Worm (Caenorhabditis elegans): ENCODE measurements around the gene srh-274.

The srh-274 gene

DNA sequence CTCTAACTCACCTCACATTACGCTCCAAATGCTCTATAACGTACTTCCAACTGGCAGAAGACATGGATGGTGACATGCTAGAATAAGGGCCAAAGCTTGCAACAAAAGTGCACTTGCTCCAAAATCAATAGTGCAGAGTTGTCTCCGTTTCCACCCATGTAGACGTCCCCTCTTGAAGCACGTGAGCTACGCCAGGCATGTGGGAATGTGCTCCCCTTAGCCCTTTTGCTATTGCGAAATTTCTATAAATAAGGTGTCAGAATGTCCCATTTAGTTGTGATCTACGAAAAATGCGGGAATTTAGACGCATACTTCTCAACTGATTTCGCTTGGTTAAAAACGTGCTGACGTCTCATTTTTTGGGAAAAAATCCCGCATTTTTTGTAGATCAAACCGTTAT is 32.6 kb upstream of the srh-274 start:
- TF ChIP-seq isw-1 (GFP tag; IDR thresholded peaks at IDR 0.05) (peak; percentile 19; the same call in 1 of the 2 replicates), lin-35 (GFP tag; optimal IDR thresholded peaks at IDR 0.05) (peak in 1 of 2 experiments; percentile 2), zip-4 (GFP tag; optimal IDR thresholded peaks at IDR 0.05) (peak; percentile 48), nhr-19 (GFP tag; conservative IDR thresholded peaks at IDR 0.05) (no peak), fkh-8 (tag; optimal IDR thresholded peaks at IDR 0.05) (peak; percentile 52), nhr-77 (tag; optimal IDR thresholded peaks at IDR 0.05) (no peak), unc-86 (tag; optimal IDR thresholded peaks at IDR 0.05) (peak; percentile 21), unc-130 (tag; optimal IDR thresholded peaks at IDR 0.05) (no peak), ceh-82 (tag; optimal IDR thresholded peaks at IDR 0.05) (peak in 2 of 3 experiments; percentile 19 to 45), lin-13 (GFP tag; optimal IDR thresholded peaks at IDR 0.05) (no peak), dpl-1 (GFP tag; optimal IDR thresholded peaks at IDR 0.05) (peak in 1 of 3 experiments; percentile 17), lin-14 (GFP tag; optimal IDR thresholded peaks at IDR 0.05) (peak; percentile 56)

DNA sequence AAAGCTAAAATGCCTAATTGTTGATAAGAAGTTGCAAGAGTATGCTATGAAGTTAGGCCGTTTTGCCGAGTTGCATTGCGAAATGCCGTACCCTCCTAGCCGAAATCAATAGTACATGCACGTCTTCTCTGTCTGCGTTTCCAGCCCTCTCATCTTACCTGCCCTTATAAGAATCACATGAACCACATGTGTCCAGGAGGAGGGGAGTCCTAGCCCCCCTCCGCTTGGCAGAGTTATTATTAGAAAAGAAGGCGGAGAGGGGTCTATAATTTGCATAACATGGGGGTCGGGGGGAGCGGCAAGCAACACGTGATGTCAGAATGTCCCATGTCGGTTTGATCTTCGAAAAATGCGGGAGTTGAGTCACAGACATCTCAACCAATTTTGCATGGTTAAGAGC is 29.9 kb upstream of the srh-274 start:
- peak; percentile 9 for TF ChIP-seq fkh-8 (tag; optimal IDR thresholded peaks at IDR 0.05)
- peak in 1 of 3 experiments; percentile 5 for TF ChIP-seq ceh-82 (tag; optimal IDR thresholded peaks at IDR 0.05)
- no peak for TF ChIP-seq fos-1 (tag; optimal IDR thresholded peaks at IDR 0.05)
- no peak for TF ChIP-seq ceh-90 (tag; optimal IDR thresholded peaks at IDR 0.05)
- no peak for TF ChIP-seq ces-1 (GFP tag; optimal IDR thresholded peaks at IDR 0.05)
- TF ChIP-seq nhr-12 (tag; optimal IDR thresholded peaks at IDR 0.05): no peak
- TF ChIP-seq lin-14 (GFP tag; optimal IDR thresholded peaks at IDR 0.05): peak; percentile 31
- TF ChIP-seq nhr-47 (tag; optimal IDR thresholded peaks at IDR 0.05): no peak
- TF ChIP-seq fkh-10 (GFP tag; optimal IDR thresholded peaks at IDR 0.05): no peak
- TF ChIP-seq efl-1 (optimal IDR thresholded peaks at IDR 0.05): no peak
- peak in 1 of 2 experiments; percentile 59 for TF ChIP-seq efl-1 (GFP tag; optimal IDR thresholded peaks at IDR 0.05 in 1 of 2)
- no peak for TF ChIP-seq fkh-4 (tag; optimal IDR thresholded peaks at IDR 0.05; ENCODE audit: borderline replicate concordance)
- no peak for TF ChIP-seq hlh-4 (tag; optimal IDR thresholded peaks at IDR 0.05)

DNA sequence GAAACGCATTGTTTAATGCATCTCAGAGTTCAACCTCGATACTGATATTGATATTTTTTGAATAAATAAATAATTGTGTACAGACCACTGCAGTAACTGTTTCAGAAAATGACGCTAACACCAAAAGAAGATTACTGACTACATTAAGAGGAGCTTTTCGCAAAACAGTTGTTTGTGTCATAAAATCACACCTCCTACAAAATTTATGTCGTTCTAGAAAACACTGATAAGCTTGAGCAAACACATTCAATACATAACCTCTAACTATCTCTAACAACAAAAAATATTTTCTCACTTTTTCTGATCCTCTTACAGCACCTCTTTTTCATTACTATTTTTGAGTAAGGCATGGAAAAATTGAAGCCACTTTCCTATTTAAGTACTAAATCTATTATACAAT is 28.3 kb upstream of the srh-274 start, which contains the start of gene fbxc-7:
Gene fbxc-7, plus strand, starts transcription at position 301 of the 400 bp plus-strand sequence.
- TF ChIP-seq elt-2 (tag; optimal IDR thresholded peaks at IDR 0.05): peak; percentile 15

DNA sequence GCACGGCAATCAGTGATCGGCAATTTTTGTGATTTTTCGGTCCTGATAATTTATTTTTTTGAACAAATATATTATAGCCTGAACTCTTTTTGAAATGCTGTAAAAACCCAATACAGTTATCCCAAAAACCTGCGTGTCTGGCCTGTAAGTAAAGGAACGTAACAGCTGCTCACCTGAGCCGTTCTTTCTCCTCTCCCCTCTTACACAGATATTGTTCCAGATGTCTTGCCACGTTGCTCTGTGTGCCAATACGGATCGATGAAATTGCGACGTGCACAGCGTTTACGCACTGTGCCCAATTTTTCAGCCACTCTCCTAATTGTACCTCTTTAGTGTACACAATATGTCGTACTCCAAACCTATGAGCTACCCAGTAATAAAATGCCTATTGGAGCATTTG is 24.3 kb upstream of the srh-274 start, which contains the start of gene sdz-4:
Gene sdz-4, plus strand, starts transcription at position 301 of the 400 bp plus-strand sequence.
- no peak for TF ChIP-seq elt-3 (tag; optimal IDR thresholded peaks at IDR 0.05)
- TF ChIP-seq ztf-11 (tag; optimal IDR thresholded peaks at IDR 0.05): no peak
- TF ChIP-seq egl-13 (tag; optimal IDR thresholded peaks at IDR 0.05): no peak
- TF ChIP-seq elt-2 (tag; optimal IDR thresholded peaks at IDR 0.05): no peak
- TF ChIP-seq dsc-1 (tag; optimal IDR thresholded peaks at IDR 0.05): no peak
- TF ChIP-seq unc-86 (tag; optimal IDR thresholded peaks at IDR 0.05): no peak
- TF ChIP-seq ceh-63 (GFP tag; optimal IDR thresholded peaks at IDR 0.05): no peak
- no peak for TF ChIP-seq lir-3 (tag; optimal IDR thresholded peaks at IDR 0.05; ENCODE audit: poor library complexity)
- TF ChIP-seq nhr-76 (tag; optimal IDR thresholded peaks at IDR 0.05): no peak
- TF ChIP-seq xbp-1 (tag; optimal IDR thresholded peaks at IDR 0.05): no peak
- TF ChIP-seq Y116A8C.19 (tag; optimal IDR thresholded peaks at IDR 0.05; ENCODE audit: borderline replicate concordance): no peak
- no peak for TF ChIP-seq zip-4 (GFP tag; optimal IDR thresholded peaks at IDR 0.05)
- no peak for TF ChIP-seq snu-23 (GFP tag; optimal IDR thresholded peaks at IDR 0.05)
- no peak for TF ChIP-seq jun-1 (tag; optimal IDR thresholded peaks at IDR 0.05)
- TF ChIP-seq unc-30 (tag; optimal IDR thresholded peaks at IDR 0.05): no peak
- TF ChIP-seq lsy-2 (tag; optimal IDR thresholded peaks at IDR 0.05): no peak
